Worm (Caenorhabditis elegans): ENCODE data around the gene sre-39.

Gene sre-39

ce11 chrII:4698266-4698771, 11.3 kb downstream of the sre-39 start, which contains the start of the genes rpn-5 and scc-1 (continued):
- TF ChIP-seq elt-3 (tag; optimal IDR thresholded peaks at IDR 0.05), result no peak
- TF ChIP-seq elt-2 (tag; optimal IDR thresholded peaks at IDR 0.05), result peak; percentile 41
- TF ChIP-seq R02D3.7 (tag; optimal IDR thresholded peaks at IDR 0.05), result peak; percentile 43
- TF ChIP-seq nhr-76 (tag; optimal IDR thresholded peaks at IDR 0.05), result no peak
- TF ChIP-seq nhr-77 (tag; optimal IDR thresholded peaks at IDR 0.05), result no peak
- TF ChIP-seq nhr-25 (tag; optimal IDR thresholded peaks at IDR 0.05), result peak; percentile 78
- TF ChIP-seq jun-1 (tag; optimal IDR thresholded peaks at IDR 0.05), result no peak
- no peak for TF ChIP-seq elt-1 (tag; optimal IDR thresholded peaks at IDR 0.05)
- no peak for TF ChIP-seq ztf-11 (tag; optimal IDR thresholded peaks at IDR 0.05)
- TF ChIP-seq ceh-28 (tag; optimal IDR thresholded peaks at IDR 0.05), result peak; percentile 11
- TF ChIP-seq ztf-4 (tag; optimal IDR thresholded peaks at IDR 0.05), result no peak
- peak; percentile 69 for TF ChIP-seq lsy-12 (tag; optimal IDR thresholded peaks at IDR 0.05)

ce11 chrII:4701482-4702119, 14.6 kb downstream of the sre-39 start, which contains the start of gene unc-85:
Gene unc-85, plus strand, starts transcription at chrII:4702069.
- TF ChIP-seq nhr-25 (tag; optimal IDR thresholded peaks at IDR 0.05) (peak; percentile 45), tbx-2 (tag; optimal IDR thresholded peaks at IDR 0.05) (peak; percentile 32), lin-39 (tag; optimal IDR thresholded peaks at IDR 0.05) (peak; percentile 24), lin-15B (tag; optimal IDR thresholded peaks at IDR 0.05) (peak; percentile 80), nfya-1 (tag; optimal IDR thresholded peaks at IDR 0.05; ENCODE audit: insufficient read depth) (peak; percentile 78), snpc-4 (tag; optimal IDR thresholded peaks at IDR 0.05) (peak; percentile 33), R02D3.7 (tag; optimal IDR thresholded peaks at IDR 0.05) (peak; percentile 62), ceh-28 (tag; optimal IDR thresholded peaks at IDR 0.05) (peak; percentile 63), hmg-11 (tag; optimal IDR thresholded peaks at IDR 0.05) (peak; percentile 48), lsy-12 (tag; optimal IDR thresholded peaks at IDR 0.05) (peak; percentile 94), nhr-43 (tag; optimal IDR thresholded peaks at IDR 0.05; ENCODE audit: poor library complexity, severe bottlenecking) (peak; percentile 46), pha-4 (tag; optimal IDR thresholded peaks at IDR 0.05) (peak; percentile 51), elt-2 (tag; optimal IDR thresholded peaks at IDR 0.05) (peak; percentile 67), nhr-23 (tag; optimal IDR thresholded peaks at IDR 0.05) (peak; percentile 21)

- TF ChIP-seq daf-12 (tag; optimal IDR thresholded peaks at IDR 0.05) (no peak), jun-1 (tag; optimal IDR thresholded peaks at IDR 0.05) (no peak), ama-1 (optimal IDR thresholded peaks at IDR 0.05) (no peak), elt-3 (tag; optimal IDR thresholded peaks at IDR 0.05) (no peak), elt-1 (tag; optimal IDR thresholded peaks at IDR 0.05) (no peak)
These were observed 16.0 kb downstream of the sre-39 start for ce11 chrII:4703011-4703410.

ce11 chrII:4706359-4706871, 19.4 kb downstream of the sre-39 start, which contains the start of the genes F10G7.9 and tsn-1:
Gene F10G7.9, minus strand, starts transcription at chrII:4706485.
Gene tsn-1, plus strand, starts transcription at chrII:4706821.
- TF ChIP-seq nhr-11 (tag; optimal IDR thresholded peaks at IDR 0.05), result no peak
- no peak for TF ChIP-seq sea-2 (GFP tag; optimal IDR thresholded peaks at IDR 0.05)
- peak; percentile 92 for TF ChIP-seq nfya-1 (tag; optimal IDR thresholded peaks at IDR 0.05; ENCODE audit: insufficient read depth)
- TF ChIP-seq lin-39 (tag; optimal IDR thresholded peaks at IDR 0.05), result no peak
- no peak for TF ChIP-seq egl-5 (tag; optimal IDR thresholded peaks at IDR 0.05)
- TF ChIP-seq fos-1 (tag; optimal IDR thresholded peaks at IDR 0.05), result no peak
- TF ChIP-seq tbx-2 (tag; optimal IDR thresholded peaks at IDR 0.05), result no peak
- no peak for TF ChIP-seq ama-1 (optimal IDR thresholded peaks at IDR 0.05)
- no peak for TF ChIP-seq ceh-82 (tag; optimal IDR thresholded peaks at IDR 0.05)
- no peak for TF ChIP-seq elt-1 (tag; optimal IDR thresholded peaks at IDR 0.05)
- no peak for TF ChIP-seq mml-1 (tag; optimal IDR thresholded peaks at IDR 0.05)
- peak; percentile 82 for TF ChIP-seq lin-15B (tag; optimal IDR thresholded peaks at IDR 0.05)
- no peak for TF ChIP-seq nhr-12 (tag; optimal IDR thresholded peaks at IDR 0.05)
- TF ChIP-seq ceh-28 (tag; optimal IDR thresholded peaks at IDR 0.05), result peak; percentile 36
- no peak for TF ChIP-seq ceh-9 (tag; optimal IDR thresholded peaks at IDR 0.05)
- TF ChIP-seq ztf-4 (tag; optimal IDR thresholded peaks at IDR 0.05), result no peak
- no peak for TF ChIP-seq elt-3 (tag; optimal IDR thresholded peaks at IDR 0.05)
- TF ChIP-seq ceh-16 (tag; optimal IDR thresholded peaks at IDR 0.05), result no peak
- no peak for TF ChIP-seq R02D3.7 (tag; optimal IDR thresholded peaks at IDR 0.05)
- TF ChIP-seq lsy-12 (tag; optimal IDR thresholded peaks at IDR 0.05), result peak; percentile 83
- no peak for TF ChIP-seq jun-1 (tag; optimal IDR thresholded peaks at IDR 0.05)
- peak; percentile 48 for TF ChIP-seq pqm-1 (tag; optimal IDR thresholded peaks at IDR 0.05)
- TF ChIP-seq nhr-76 (tag; optimal IDR thresholded peaks at IDR 0.05), result no peak
- peak; percentile 77 for TF ChIP-seq pha-4 (tag; optimal IDR thresholded peaks at IDR 0.05)
- no peak for TF ChIP-seq daf-12 (tag; optimal IDR thresholded peaks at IDR 0.05)
- TF ChIP-seq nhr-25 (tag; optimal IDR thresholded peaks at IDR 0.05), result peak; percentile 81
- TF ChIP-seq ZK546.5 (tag; optimal IDR thresholded peaks at IDR 0.05), result no peak
- TF ChIP-seq nhr-237 (tag; optimal IDR thresholded peaks at IDR 0.05), result no peak
- TF ChIP-seq snpc-4 (tag; optimal IDR thresholded peaks at IDR 0.05), result no peak
- no peak for TF ChIP-seq unc-62 (GFP tag; optimal IDR thresholded peaks at IDR 0.05)
- peak; percentile 75 for TF ChIP-seq skn-1 (tag; optimal IDR thresholded peaks at IDR 0.05)
- TF ChIP-seq fkh-2 (tag; optimal IDR thresholded peaks at IDR 0.05), result no peak
- TF ChIP-seq nhr-77 (tag; optimal IDR thresholded peaks at IDR 0.05), result no peak
- TF ChIP-seq hmg-11 (tag; optimal IDR thresholded peaks at IDR 0.05), result peak; percentile 61
- no peak for TF ChIP-seq aly-2 (tag; optimal IDR thresholded peaks at IDR 0.05)
- no peak for TF ChIP-seq mdl-1 (tag; optimal IDR thresholded peaks at IDR 0.05)
- no peak for TF ChIP-seq egl-27 (tag; optimal IDR thresholded peaks at IDR 0.05)
- no peak for TF ChIP-seq nhr-67 (tag; optimal IDR thresholded peaks at IDR 0.05)

Measured in whole organism, L3 larva.